Worm (Caenorhabditis elegans) whole organism, L1 larva: ENCODE results near the gene puf-9.
A peak's percentile ranks its signal among the peaks of the same experiment; 100 is the strongest.

Experiments
- C04F5.9 ChIP-seq: sonication (generic microtip); optimal IDR thresholded peaks from 2 replicates; lab custom pipeline; 2016; ENCODE audit warnings: missing genetic modification characterization, missing compliant biosample characterization
- C16A3.4 ChIP-seq: fragments of 150-350 bp; optimal IDR thresholded peaks from 2 replicates; lab custom pipeline; 2014; ENCODE audit warnings: missing biosample characterization, missing genetic modification characterization
- C34B4.2 ChIP-seq: sonication (generic microtip); optimal IDR thresholded peaks from 2 replicates; lab custom pipeline; 2017; ENCODE audit warnings: mild to moderate bottlenecking, missing genetic modification characterization, missing compliant biosample characterization
- F16B12.6 ChIP-seq: fragments of 150-350 bp; optimal IDR thresholded peaks from 2 replicates; lab custom pipeline; 2014; ENCODE audit warnings: missing biosample characterization, missing genetic modification characterization
- Y116A8C.19 ChIP-seq: sonication (generic microtip); optimal IDR thresholded peaks from 2 replicates; lab custom pipeline; 2016; ENCODE audit warnings: missing compliant biosample characterization, missing genetic modification characterization, borderline replicate concordance
- aly-2 ChIP-seq: fragments of 150-350 bp; optimal IDR thresholded peaks from 2 replicates; lab custom pipeline; 2014; ENCODE audit warnings: missing biosample characterization, missing genetic modification characterization
- ceh-63 ChIP-seq: fragments of 200-800 bp; sonication (Bioruptor generic); optimal IDR thresholded peaks from 2 replicates; lab custom pipeline; 2018; ENCODE audit warnings: mild to moderate bottlenecking, missing genetic modification characterization, missing compliant biosample characterization
- ceh-8 ChIP-seq: fragments of 200-800 bp; sonication (Bioruptor generic); optimal IDR thresholded peaks from 2 replicates; lab custom pipeline; 2018; ENCODE audit warnings: mild to moderate bottlenecking, missing genetic modification characterization, moderate library complexity, missing compliant biosample characterization
- ceh-82 ChIP-seq, 3 experiments: fragments of 150-350 bp in 1 of 3; sonication (generic microtip) in 2 of 3; optimal IDR thresholded peaks; 2 replicates each; lab custom pipeline; 2014 to 2017; ENCODE audit warnings: missing biosample characterization in 3 of 3, missing genetic modification characterization in 3 of 3
- ceh-88 ChIP-seq: fragments of 200-800 bp; sonication (Bioruptor generic); IDR thresholded peaks from 2 replicates; pipeline ENCODE4 v1.3.6; 2022; ENCODE audit warnings: missing genetic modification characterization, missing compliant biosample characterization
- dpl-1 ChIP-seq, 3 experiments: fragments of 150-350 bp in 2 of 3; sonication (generic microtip) in 1 of 3; optimal IDR thresholded peaks; 2 replicates each; lab custom pipeline; 2014 to 2017; ENCODE audit warnings: missing biosample characterization in 3 of 3, missing genetic modification characterization in 3 of 3, missing genetic modification reagents in 3 of 3
- efl-3 ChIP-seq: fragments of 200-800 bp; sonication (Bioruptor generic); optimal IDR thresholded peaks from 2 replicates; lab custom pipeline; 2018; ENCODE audit warnings: mild to moderate bottlenecking, missing genetic modification characterization, missing compliant biosample characterization
- egl-13 ChIP-seq: sonication (generic microtip); optimal IDR thresholded peaks from 2 replicates; lab custom pipeline; 2016; ENCODE audit warnings: missing genotype, missing genetic modification reagents, missing genetic modification characterization, missing compliant biosample characterization
- egl-27 ChIP-seq, 2 experiments: fragments of 150-350 bp in 1 of 2; sonication (generic microtip); optimal IDR thresholded peaks; 3 replicates each; lab custom pipeline; 2017 to 2018; ENCODE audit warnings: missing biosample characterization in 2 of 2, missing genetic modification characterization in 2 of 2, missing genetic modification reagents in 2 of 2
- elt-2 ChIP-seq: sonication (generic microtip); optimal IDR thresholded peaks from 2 replicates; lab custom pipeline; 2016; ENCODE audit warnings: missing genetic modification characterization, mild to moderate bottlenecking, inconsistent platforms, missing compliant biosample characterization, missing genetic modification reagents
- ets-5 ChIP-seq: fragments of 200-800 bp; sonication (Bioruptor generic); IDR thresholded peaks from 2 replicates; pipeline ENCODE4 v1.3.6; 2022; ENCODE audit warnings: missing genetic modification characterization, missing compliant biosample characterization
- fkh-10 ChIP-seq: sonication (generic microtip); optimal IDR thresholded peaks from 2 replicates; lab custom pipeline; 2017; ENCODE audit warnings: missing biosample characterization, missing genetic modification reagents, missing genetic modification characterization
- fkh-8 ChIP-seq: sonication (generic microtip); optimal IDR thresholded peaks from 2 replicates; lab custom pipeline; 2016; ENCODE audit warnings: mild to moderate bottlenecking, missing genetic modification characterization, missing compliant biosample characterization
- fos-1 ChIP-seq: fragments of 150-350 bp; optimal IDR thresholded peaks from 2 replicates; lab custom pipeline; 2014; ENCODE audit warnings: missing biosample characterization, missing genetic modification characterization
- hpl-2 ChIP-seq: fragments of 150-350 bp; optimal IDR thresholded peaks from 2 replicates; lab custom pipeline; 2014; ENCODE audit warnings: missing biosample characterization, missing genetic modification reagents, missing genetic modification characterization
- irx-1 ChIP-seq: sonication (generic microtip); optimal IDR thresholded peaks from 2 replicates; lab custom pipeline; 2016; ENCODE audit warnings: missing genetic modification characterization, missing compliant biosample characterization
- lin-13 ChIP-seq: fragments of 150-350 bp; optimal IDR thresholded peaks from 2 replicates; lab custom pipeline; 2014; ENCODE audit warnings: missing biosample characterization, missing genetic modification reagents, missing genetic modification characterization
- mab-9 ChIP-seq: fragments of 200-800 bp; sonication (Bioruptor generic); IDR thresholded peaks from 2 replicates; pipeline ENCODE4 v1.3.6; 2022; ENCODE audit warnings: missing genetic modification reagents, missing genetic modification characterization, missing compliant biosample characterization
- mdl-1 ChIP-seq, 2 experiments: fragments of 150-350 bp; optimal IDR thresholded peaks; 2 replicates each; lab custom pipeline; 2014 to 2017; ENCODE audit warnings: missing biosample characterization in 2 of 2, missing genetic modification characterization in 2 of 2, inconsistent platforms in 1 of 2
- mef-2 ChIP-seq: fragments of 150-350 bp; optimal IDR thresholded peaks from 2 replicates; lab custom pipeline; 2014; ENCODE audit warnings: missing biosample characterization, missing genetic modification characterization
- nhr-19 ChIP-seq: fragments of 200-800 bp; sonication (Bioruptor generic); conservative IDR thresholded peaks from 2 replicates; pipeline ENCODE4 v1.3.6; 2022; ENCODE audit warnings: missing genetic modification characterization, missing compliant biosample characterization
- nhr-20 ChIP-seq: sonication (generic microtip); optimal IDR thresholded peaks from 2 replicates; lab custom pipeline; 2016; ENCODE audit warnings: mild to moderate bottlenecking, missing genetic modification characterization, missing compliant biosample characterization
- nhr-237 ChIP-seq: fragments of 150-350 bp; optimal IDR thresholded peaks from 2 replicates; lab custom pipeline; 2014; ENCODE audit warnings: missing biosample characterization, missing genetic modification characterization
- nhr-28 ChIP-seq: fragments of 150-350 bp; optimal IDR thresholded peaks from 2 replicates; lab custom pipeline; 2014; ENCODE audit warnings: missing biosample characterization, missing genetic modification characterization
- nhr-47 ChIP-seq: sonication (generic microtip); optimal IDR thresholded peaks from 2 replicates; lab custom pipeline; 2016; ENCODE audit warnings: mild to moderate bottlenecking, missing genetic modification characterization, moderate library complexity, missing compliant biosample characterization
- nhr-76 ChIP-seq: sonication (generic microtip); optimal IDR thresholded peaks from 2 replicates; lab custom pipeline; 2017; ENCODE audit warnings: missing biosample characterization, missing genetic modification characterization
- nhr-77 ChIP-seq: fragments of 150-350 bp; optimal IDR thresholded peaks from 2 replicates; lab custom pipeline; 2014; ENCODE audit warnings: missing biosample characterization, missing genetic modification characterization
- rnt-1 ChIP-seq: sonication (generic microtip); optimal IDR thresholded peaks from 2 replicates; lab custom pipeline; 2016; ENCODE audit warnings: mild to moderate bottlenecking, missing genetic modification characterization, moderate library complexity, missing compliant biosample characterization
- sox-4 ChIP-seq: sonication (generic microtip); optimal IDR thresholded peaks from 2 replicates; lab custom pipeline; 2016; ENCODE audit warnings: missing genetic modification characterization, missing compliant biosample characterization
- swsn-7 ChIP-seq: sonication (generic microtip); optimal IDR thresholded peaks from 2 replicates; lab custom pipeline; 2016; ENCODE audit warnings: missing genetic modification characterization, missing compliant biosample characterization
- tlp-1 ChIP-seq: fragments of 150-350 bp; optimal IDR thresholded peaks from 2 replicates; lab custom pipeline; 2014; ENCODE audit warnings: missing biosample characterization, missing genetic modification characterization
- unc-130 ChIP-seq: fragments of 150-350 bp; optimal IDR thresholded peaks from 2 replicates; lab custom pipeline; 2017; ENCODE audit warnings: missing biosample characterization, missing genetic modification characterization, inconsistent platforms
- unc-30 ChIP-seq: sonication (generic microtip); optimal IDR thresholded peaks from 2 replicates; lab custom pipeline; 2017; ENCODE audit warnings: missing biosample characterization, missing genetic modification characterization
- unc-62 ChIP-seq: fragments of 150-350 bp; optimal IDR thresholded peaks from 2 replicates; lab custom pipeline; 2014; ENCODE audit warnings: missing biosample characterization, missing genetic modification reagents, missing genetic modification characterization
- unc-86 ChIP-seq: sonication (generic microtip); optimal IDR thresholded peaks from 2 replicates; lab custom pipeline; 2016; ENCODE audit warnings: missing genetic modification characterization, missing compliant biosample characterization
- xbp-1 ChIP-seq: sonication (generic microtip); optimal IDR thresholded peaks from 2 replicates; lab custom pipeline; 2016; ENCODE audit warnings: missing genetic modification characterization, missing compliant biosample characterization
- ztf-11 ChIP-seq, 2 experiments: sonication (generic microtip); optimal IDR thresholded peaks; 2 replicates each; lab custom pipeline; 2016 to 2017; ENCODE audit warnings: missing genetic modification characterization in 2 of 2, missing biosample characterization in 1 of 2, missing compliant biosample characterization in 1 of 2
- ztf-4 ChIP-seq: fragments of 150-350 bp; optimal IDR thresholded peaks from 2 replicates; lab custom pipeline; 2014; ENCODE audit warnings: missing biosample characterization, missing genetic modification characterization

Gene puf-9

DNA sequence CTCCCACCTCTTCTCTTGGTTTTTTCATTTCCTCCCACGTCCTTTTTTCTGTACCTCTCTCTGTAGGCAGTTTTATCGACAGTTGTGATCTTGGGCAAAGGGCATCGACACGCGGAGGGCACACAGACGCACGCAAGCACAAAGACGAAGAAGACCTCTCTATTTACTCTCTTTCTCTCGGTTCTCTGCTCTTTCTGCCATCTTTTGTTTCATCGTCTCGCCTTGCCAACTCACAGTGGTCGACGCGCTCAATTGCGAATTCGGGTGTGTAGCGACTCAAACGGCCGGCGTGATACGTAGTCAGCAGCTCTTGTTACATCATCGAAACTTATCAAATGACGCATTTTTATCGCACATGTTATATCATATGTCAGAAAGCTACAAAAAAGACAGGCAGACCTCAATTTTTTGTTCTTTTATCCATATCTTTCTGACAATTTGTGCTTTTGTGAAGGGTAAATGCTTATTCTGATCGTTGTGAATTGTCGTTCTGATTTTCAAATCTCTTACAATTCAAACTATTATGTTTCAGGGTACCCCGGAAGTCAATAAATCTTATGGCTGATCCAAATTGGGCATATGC is at the start of gene puf-9 (continued):
- TF ChIP-seq fos-1 (tag; lab: Kevin White, UChicago): peak; percentile 98
- peak; percentile 92 for TF ChIP-seq aly-2 (tag; lab: Kevin White, UChicago)
- TF ChIP-seq dpl-1 (GFP tag; optimal IDR thresholded peaks at IDR 0.05; lab: Kevin White, UChicago): peak; percentile 87 to 90 (median 88)
- TF ChIP-seq efl-3: peak; percentile 75
- peak; percentile 98 for TF ChIP-seq ceh-8 (GFP tag; lab: Kevin White, UChicago)
- TF ChIP-seq egl-13 (tag; lab: Kevin White, UChicago): peak; percentile 98
- peak; percentile 92 for TF ChIP-seq mab-9 (GFP tag; lab: Robert Waterston, UW)
- TF ChIP-seq unc-86: peak; percentile 99
- TF ChIP-seq F16B12.6 (tag; lab: Kevin White, UChicago): peak; percentile 60
- TF ChIP-seq lin-13 (GFP tag; lab: Kevin White, UChicago): peak; percentile 99
- peak; percentile 98 for TF ChIP-seq irx-1 (tag; lab: Kevin White, UChicago)
- TF ChIP-seq unc-30 (tag; lab: Kevin White, UChicago): no peak
- TF ChIP-seq hpl-2 (GFP tag; lab: Kevin White, UChicago): peak; percentile 100
- TF ChIP-seq ets-5: no peak
- TF ChIP-seq egl-27 (tag; optimal IDR thresholded peaks at IDR 0.05; lab: Kevin White, UChicago): peak; percentile 99
- no peak for TF ChIP-seq tlp-1 (tag; lab: Kevin White, UChicago)
- TF ChIP-seq C04F5.9 (tag; lab: Kevin White, UChicago): peak; percentile 94
- TF ChIP-seq unc-62 (GFP tag; lab: Kevin White, UChicago): peak; percentile 84
- TF ChIP-seq fkh-8 (tag; lab: Kevin White, UChicago): peak; percentile 100
- TF ChIP-seq ceh-88 (GFP tag; lab: Robert Waterston, UW): peak; percentile 99
- peak; percentile 100 for TF ChIP-seq nhr-20 (tag; lab: Kevin White, UChicago)
- peak; percentile 79 for TF ChIP-seq C34B4.2 (tag; lab: Kevin White, UChicago)
- peak; percentile 100 for TF ChIP-seq nhr-77
- peak; percentile 98 for TF ChIP-seq nhr-237
- TF ChIP-seq ceh-82 (tag; optimal IDR thresholded peaks at IDR 0.05; lab: Kevin White, UChicago): peak; percentile 98 to 99 (median 98)
- TF ChIP-seq rnt-1 (tag; lab: Kevin White, UChicago): peak; percentile 98
- TF ChIP-seq nhr-76: peak; percentile 88
- peak; percentile 100 for TF ChIP-seq nhr-47
- TF ChIP-seq mef-2: peak; percentile 83
- TF ChIP-seq swsn-7: peak; percentile 100
- TF ChIP-seq fkh-10: peak; percentile 99
- TF ChIP-seq sox-4 (tag; lab: Kevin White, UChicago): peak; percentile 94
- TF ChIP-seq ceh-63 (GFP tag; lab: Kevin White, UChicago): no peak

DNA sequence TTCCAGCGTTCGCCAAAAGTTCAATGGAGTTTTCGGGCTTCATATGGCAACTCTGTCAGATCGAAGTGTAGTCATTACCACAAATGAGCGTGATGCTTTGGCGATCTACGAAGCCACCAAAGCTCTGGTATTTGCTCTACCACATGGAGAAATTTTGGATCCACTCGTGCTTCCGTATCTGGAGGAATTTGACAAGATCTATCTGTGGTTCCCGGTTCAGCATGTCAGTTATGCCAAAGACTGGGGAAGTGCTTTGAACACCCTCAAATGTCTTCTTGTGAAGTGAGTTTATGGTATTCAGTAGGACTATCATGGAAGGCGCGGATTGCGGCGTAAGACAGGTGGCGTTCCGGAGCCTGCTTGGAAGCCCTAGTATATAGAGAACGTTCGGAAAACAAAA is 47.0 kb upstream of the puf-9 start:
- TF ChIP-seq aly-2 (tag; lab: Kevin White, UChicago) (no peak), ztf-11 (tag; optimal IDR thresholded peaks at IDR 0.05; lab: Kevin White, UChicago) (no peak)

DNA sequence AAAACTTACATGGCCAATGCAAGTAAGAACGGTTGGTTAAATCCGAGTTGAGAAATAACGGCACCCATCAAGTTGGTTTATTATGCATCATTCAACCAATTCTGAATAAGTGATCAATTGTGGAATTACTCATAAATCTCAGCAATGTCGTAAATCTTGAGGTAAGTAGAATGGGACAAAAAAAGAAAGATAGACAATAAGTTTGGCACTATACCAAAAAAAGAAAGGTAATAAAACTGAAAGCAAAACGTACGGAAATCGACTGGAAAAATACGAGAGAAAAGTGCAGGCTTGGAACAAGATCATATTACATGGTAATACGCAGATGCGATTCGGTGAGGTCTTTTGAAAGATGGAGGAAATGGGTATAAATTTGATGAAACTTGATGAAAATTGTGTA is 42.7 kb upstream of the puf-9 start, which contains the start of gene F46G11.4:
Gene F46G11.4 (minus strand): TSS at position 101 of the 400 bp plus-strand sequence.
- TF ChIP-seq nhr-237 (no peak), nhr-28 (no peak), elt-2 (tag; lab: Kevin White, UChicago) (no peak), nhr-76 (no peak), ztf-4 (no peak), C04F5.9 (tag; lab: Kevin White, UChicago) (no peak), Y116A8C.19 (tag; lab: Kevin White, UChicago) (no peak), nhr-19 (no peak), ztf-11 (tag; optimal IDR thresholded peaks at IDR 0.05; lab: Kevin White, UChicago) (no peak), sox-4 (tag; lab: Kevin White, UChicago) (no peak), xbp-1 (tag; lab: Kevin White, UChicago) (no peak), unc-130 (no peak), C16A3.4 (tag; lab: Kevin White, UChicago) (no peak), mdl-1 (tag; optimal IDR thresholded peaks at IDR 0.05; lab: Kevin White, UChicago) (no peak)
